Worm (Caenorhabditis elegans) whole organism, L3 larva: ENCODE data around the gene str-204.

Experiments used
- R02D3.7 ChIP-seq: fragments of 150-350 bp; optimal IDR thresholded peaks from 2 replicates; lab custom pipeline; 2014; ENCODE audit warnings: missing biosample characterization, missing genetic modification characterization
- ZK546.5 ChIP-seq: sonication (generic microtip); optimal IDR thresholded peaks from 2 replicates; lab custom pipeline; 2017; ENCODE audit warnings: missing biosample characterization, missing genetic modification characterization
- aly-2 ChIP-seq: fragments of 150-350 bp; optimal IDR thresholded peaks from 2 replicates; lab custom pipeline; 2014; ENCODE audit warnings: missing biosample characterization, missing genetic modification characterization
- ama-1 ChIP-seq: fragments of 150-350 bp; optimal IDR thresholded peaks from 2 replicates; lab custom pipeline; 2018
- ceh-16 ChIP-seq: sonication (generic microtip); optimal IDR thresholded peaks from 2 replicates; lab custom pipeline; 2017; ENCODE audit warnings: missing biosample characterization, missing genetic modification characterization
- ceh-28 ChIP-seq: fragments of 150-350 bp; optimal IDR thresholded peaks from 2 replicates; lab custom pipeline; 2014; ENCODE audit warnings: missing biosample characterization, missing genetic modification reagents, missing genetic modification characterization
- ceh-82 ChIP-seq: fragments of 150-350 bp; optimal IDR thresholded peaks from 2 replicates; lab custom pipeline; 2014; ENCODE audit warnings: missing biosample characterization, missing genetic modification characterization
- ceh-9 ChIP-seq: sonication (generic microtip); optimal IDR thresholded peaks from 2 replicates; lab custom pipeline; 2018; ENCODE audit warnings: missing biosample characterization, missing genetic modification characterization
- daf-12 ChIP-seq: fragments of 150-350 bp; optimal IDR thresholded peaks from 2 replicates; lab custom pipeline; 2014; ENCODE audit warnings: missing biosample characterization, missing genetic modification reagents, missing genetic modification characterization
- egl-27 ChIP-seq: sonication (generic microtip); optimal IDR thresholded peaks from 4 replicates; lab custom pipeline; 2017; ENCODE audit warnings: missing biosample characterization, missing genetic modification reagents, missing genetic modification characterization
- egl-5 ChIP-seq: fragments of 150-350 bp; optimal IDR thresholded peaks from 2 replicates; lab custom pipeline; 2017; ENCODE audit warnings: missing biosample characterization, missing genetic modification reagents, missing genetic modification characterization, inconsistent platforms
- elt-2 ChIP-seq: sonication (generic microtip); optimal IDR thresholded peaks from 2 replicates; lab custom pipeline; 2016; ENCODE audit warnings: missing genetic modification reagents, mild to moderate bottlenecking, missing genetic modification characterization, missing compliant biosample characterization
- elt-3 ChIP-seq, 3 experiments: fragments of 150-350 bp in 1 of 3; sonication (generic microtip) in 2 of 3; optimal IDR thresholded peaks; 2 replicates in 2 of 3; 4 replicates in 1 of 3; lab custom pipeline; 2014 to 2017; ENCODE audit warnings: missing biosample characterization in 3 of 3, missing genetic modification characterization in 3 of 3
- fkh-10 ChIP-seq: sonication (generic microtip); optimal IDR thresholded peaks from 2 replicates; lab custom pipeline; 2017; ENCODE audit warnings: missing biosample characterization, missing genetic modification reagents, missing genetic modification characterization
- fkh-2 ChIP-seq: fragments of 150-350 bp; optimal IDR thresholded peaks from 2 replicates; lab custom pipeline; 2014; ENCODE audit warnings: missing biosample characterization, missing genetic modification reagents, missing genetic modification characterization
- fos-1 ChIP-seq: fragments of 150-350 bp; optimal IDR thresholded peaks from 2 replicates; lab custom pipeline; 2014; ENCODE audit warnings: missing biosample characterization, missing genetic modification characterization
- hmg-11 ChIP-seq: sonication (generic microtip); optimal IDR thresholded peaks from 2 replicates; lab custom pipeline; 2016; ENCODE audit warnings: missing genetic modification characterization, missing compliant biosample characterization
- jun-1 ChIP-seq: fragments of 150-350 bp; optimal IDR thresholded peaks from 2 replicates; lab custom pipeline; 2014; ENCODE audit warnings: missing biosample characterization, missing genetic modification reagents, missing genetic modification characterization
- lin-15B ChIP-seq: fragments of 150-350 bp; optimal IDR thresholded peaks from 2 replicates; lab custom pipeline; 2014; ENCODE audit warnings: missing biosample characterization, missing genetic modification characterization
- lin-39 ChIP-seq: fragments of 150-350 bp; optimal IDR thresholded peaks from 2 replicates; lab custom pipeline; 2018; ENCODE audit warnings: missing biosample characterization, missing genetic modification reagents, missing genetic modification characterization
- lsy-12 ChIP-seq: sonication (generic microtip); optimal IDR thresholded peaks from 2 replicates; lab custom pipeline; 2016; ENCODE audit warnings: mild to moderate bottlenecking, missing genetic modification characterization, missing compliant biosample characterization
- nhr-11 ChIP-seq: fragments of 150-350 bp; optimal IDR thresholded peaks from 2 replicates; lab custom pipeline; 2014; ENCODE audit warnings: missing biosample characterization, missing genetic modification characterization
- nhr-12 ChIP-seq: fragments of 150-350 bp; optimal IDR thresholded peaks from 2 replicates; lab custom pipeline; 2014; ENCODE audit warnings: missing biosample characterization, missing genetic modification characterization
- nhr-23 ChIP-seq: fragments of 150-350 bp; optimal IDR thresholded peaks from 2 replicates; lab custom pipeline; 2014; ENCODE audit warnings: missing biosample characterization, missing genetic modification reagents, missing genetic modification characterization
- nhr-25 ChIP-seq: sonication (generic microtip); optimal IDR thresholded peaks from 2 replicates; lab custom pipeline; 2017; ENCODE audit warnings: missing biosample characterization, missing genetic modification characterization
- nhr-28 ChIP-seq: fragments of 150-350 bp; optimal IDR thresholded peaks from 2 replicates; lab custom pipeline; 2014; ENCODE audit warnings: missing biosample characterization, missing genetic modification characterization
- nhr-43 ChIP-seq: sonication (generic microtip); optimal IDR thresholded peaks from 2 replicates; lab custom pipeline; 2016; ENCODE audit warnings: mild to moderate bottlenecking, missing genetic modification characterization, missing compliant biosample characterization; ENCODE audit not compliant: poor library complexity, severe bottlenecking
- nhr-67 ChIP-seq: fragments of 150-350 bp; optimal IDR thresholded peaks from 2 replicates; lab custom pipeline; 2014; ENCODE audit warnings: missing biosample characterization, missing genetic modification characterization
- nhr-77 ChIP-seq: fragments of 150-350 bp; optimal IDR thresholded peaks from 2 replicates; lab custom pipeline; 2014; ENCODE audit warnings: missing biosample characterization, missing genetic modification characterization
- pqm-1 ChIP-seq: fragments of 150-350 bp; optimal IDR thresholded peaks from 2 replicates; lab custom pipeline; 2017; ENCODE audit warnings: missing biosample characterization, missing genetic modification characterization, inconsistent platforms
- skn-1 ChIP-seq: fragments of 150-350 bp; optimal IDR thresholded peaks from 2 replicates; lab custom pipeline; 2014; ENCODE audit warnings: missing biosample characterization, missing genetic modification characterization
- snpc-4 ChIP-seq: fragments of 150-350 bp; optimal IDR thresholded peaks from 2 replicates; lab custom pipeline; 2014; ENCODE audit warnings: missing biosample characterization, missing genetic modification characterization
- tbx-2 ChIP-seq: sonication (generic microtip); optimal IDR thresholded peaks from 2 replicates; lab custom pipeline; 2016; ENCODE audit warnings: mild to moderate bottlenecking, missing genetic modification characterization, missing compliant biosample characterization
- zag-1 ChIP-seq: fragments of 150-350 bp; optimal IDR thresholded peaks from 2 replicates; lab custom pipeline; 2014; ENCODE audit warnings: missing biosample characterization, missing genetic modification characterization
- ztf-11 ChIP-seq: fragments of 150-350 bp; optimal IDR thresholded peaks from 2 replicates; lab custom pipeline; 2014; ENCODE audit warnings: missing biosample characterization, missing genetic modification characterization
- ztf-4 ChIP-seq: fragments of 150-350 bp; optimal IDR thresholded peaks from 2 replicates; lab custom pipeline; 2014; ENCODE audit warnings: missing biosample characterization, missing genetic modification characterization

str-204 gene

ce11 chrV:7184549-7184948, 25.1 kb downstream of the str-204 start, which contains the start of gene pitr-5:
pitr-5 (plus strand) TSS chrV:7184849.
- no peak for TF ChIP-seq lsy-12 (tag; lab: Kevin White, UChicago)
- TF ChIP-seq, all 47 proteins: peak for 0

ce11 chrV:7186599-7186998, 27.1 kb downstream of the str-204 start:
- TF ChIP-seq nhr-77 (tag; lab: Kevin White, UChicago) (no peak), jun-1 (tag; lab: Kevin White, UChicago) (peak; percentile 73), nhr-12 (no peak), nhr-67 (no peak), ceh-82 (no peak), nhr-43 (tag; lab: Kevin White, UChicago) (no peak), R02D3.7 (no peak), ZK546.5 (tag; lab: Kevin White, UChicago) (no peak), fkh-2 (tag; lab: Kevin White, UChicago) (no peak), zag-1 (tag; lab: Kevin White, UChicago) (no peak), ceh-16 (tag; lab: Kevin White, UChicago) (no peak), fos-1 (no peak), ztf-11 (tag; lab: Kevin White, UChicago) (no peak), elt-2 (tag; lab: Kevin White, UChicago) (peak; percentile 82), ceh-28 (tag; lab: Kevin White, UChicago) (no peak), skn-1 (tag; lab: Kevin White, UChicago) (no peak), snpc-4 (tag; lab: Kevin White, UChicago) (no peak), pqm-1 (tag; lab: Kevin White, UChicago) (peak; percentile 77), egl-27 (no peak), nhr-28 (tag; lab: Kevin White, UChicago) (no peak), hmg-11 (tag; lab: Kevin White, UChicago) (no peak), tbx-2 (tag; lab: Kevin White, UChicago) (no peak), ama-1 (lab: Kevin White, UChicago) (no peak), nhr-25 (tag; lab: Kevin White, UChicago) (no peak)

- TF ChIP-seq elt-2 (tag; lab: Kevin White, UChicago) (peak; percentile 29), nhr-11 (tag; lab: Kevin White, UChicago) (no peak)
Measured at ce11 chrV:7187295-7187694, 27.8 kb downstream of the str-204 start.

ce11 chrV:7193562-7193961, 34.1 kb downstream of the str-204 start, which contains the start of gene F09G2.8:
F09G2.8 (minus strand) TSS chrV:7193662.
- no peak for TF ChIP-seq lin-39
- no peak for TF ChIP-seq R02D3.7
- no peak for TF ChIP-seq ztf-4 (tag; lab: Kevin White, UChicago)
- TF ChIP-seq nhr-12: no peak

- TF ChIP-seq lin-15B (tag; lab: Kevin White, UChicago) (no peak), egl-27 (no peak), tbx-2 (tag; lab: Kevin White, UChicago) (no peak), daf-12 (no peak), pqm-1 (tag; lab: Kevin White, UChicago) (no peak), elt-3 (tag; optimal IDR thresholded peaks at IDR 0.05; lab: Kevin White, UChicago) (no peak), fkh-10 (GFP tag; lab: Kevin White, UChicago) (no peak), lsy-12 (tag; lab: Kevin White, UChicago) (no peak), egl-5 (tag; lab: Kevin White, UChicago) (no peak), ztf-4 (tag; lab: Kevin White, UChicago) (no peak), ceh-9 (tag; lab: Kevin White, UChicago) (no peak), ztf-11 (tag; lab: Kevin White, UChicago) (no peak), fos-1 (no peak), nhr-12 (no peak), nhr-23 (tag; lab: Kevin White, UChicago) (no peak), fkh-2 (tag; lab: Kevin White, UChicago) (no peak), aly-2 (tag; lab: Kevin White, UChicago) (no peak)
Measured at ce11 chrV:7194818-7195217, 35.3 kb downstream of the str-204 start.
